Fruit fly (Drosophila melanogaster): ENCODE results near the gene Taf11.

The Taf11 gene

dm6 chr2L:9782176-9782581 is 19.1 kb upstream of the Taf11 start, which contains the start of gene IP3K1:
Gene IP3K1, plus strand, starts transcription at chr2L:9782384.
- TF ChIP-seq Clk (GFP tag; optimal IDR thresholded peaks at IDR 0.05) (peak; percentile 8), bab1 (GFP tag; optimal IDR thresholded peaks at IDR 0.05) (peak; percentile 83), cic (GFP tag; optimal IDR thresholded peaks at IDR 0.05) (peak; percentile 95), Mnt (GFP tag; optimal IDR thresholded peaks at IDR 0.05) (peak; percentile 90), Crg-1 (GFP tag; optimal IDR thresholded peaks at IDR 0.05) (peak; percentile 4), pad (GFP tag; optimal IDR thresholded peaks at IDR 0.05) (peak; percentile 80), toe (GFP tag; optimal IDR thresholded peaks at IDR 0.05) (peak; percentile 38), CG7045 (GFP tag; optimal IDR thresholded peaks at IDR 0.05) (no peak), CG7101 (tag; optimal IDR thresholded peaks at IDR 0.05) (peak; percentile 57), Hr96 (GFP tag; optimal IDR thresholded peaks at IDR 0.05) (peak; percentile 70), CG1620 (GFP tag; optimal IDR thresholded peaks at IDR 0.05) (peak; percentile 41), CG11617 (GFP tag; optimal IDR thresholded peaks at IDR 0.05) (peak; percentile 51), kay (GFP tag; ENCODE audit: borderline replicate concordance) (no peak), cnc (optimal IDR thresholded peaks at IDR 0.05) (no peak), ovo (GFP tag; optimal IDR thresholded peaks at IDR 0.05) (peak; percentile 79), CG12768 (GFP tag; optimal IDR thresholded peaks at IDR 0.05) (peak; percentile 84), tj (GFP tag; optimal IDR thresholded peaks at IDR 0.05) (peak; percentile 75), CG5204 (GFP tag; optimal IDR thresholded peaks at IDR 0.05) (no peak), CG33017 (tag; optimal IDR thresholded peaks at IDR 0.05) (peak; percentile 43), CG14711 (tag; optimal IDR thresholded peaks at IDR 0.05) (no peak)

DNA sequence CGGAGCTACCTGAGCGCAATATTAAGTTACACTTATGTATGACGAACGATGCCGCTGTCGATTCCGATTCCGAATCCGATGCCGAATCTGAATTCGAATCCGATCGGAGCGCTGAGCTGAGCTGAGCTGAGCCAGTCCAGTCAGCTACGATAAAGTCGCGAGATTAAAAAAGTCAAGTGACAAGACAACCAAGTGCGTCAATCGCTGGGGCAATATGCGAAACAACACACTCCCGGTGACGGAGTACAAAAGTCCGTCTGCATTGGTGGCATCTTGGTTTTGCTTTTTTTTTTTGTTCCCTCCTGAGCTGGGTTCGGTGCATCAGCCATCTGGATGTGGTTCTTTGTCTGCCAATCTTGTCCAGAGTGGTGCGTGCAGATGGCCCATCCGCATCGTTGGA is 16.7 kb upstream of the Taf11 start:
- peak; percentile 3 for TF ChIP-seq tj (GFP tag; optimal IDR thresholded peaks at IDR 0.05)
- no peak for TF ChIP-seq Mnt (GFP tag; optimal IDR thresholded peaks at IDR 0.05)

- TF ChIP-seq CG7045 (GFP tag; optimal IDR thresholded peaks at IDR 0.05) = peak; percentile 51
- TF ChIP-seq CG33017 (tag; optimal IDR thresholded peaks at IDR 0.05) = peak; percentile 69
- no peak for TF ChIP-seq Mnt (GFP tag; optimal IDR thresholded peaks at IDR 0.05)
- no peak for TF ChIP-seq toe (GFP tag; optimal IDR thresholded peaks at IDR 0.05)
- no peak for TF ChIP-seq CG14711 (tag; optimal IDR thresholded peaks at IDR 0.05)
- TF ChIP-seq CG1620 (GFP tag; optimal IDR thresholded peaks at IDR 0.05) = no peak
- TF ChIP-seq cnc (optimal IDR thresholded peaks at IDR 0.05) = no peak
- no peak for TF ChIP-seq tj (GFP tag; optimal IDR thresholded peaks at IDR 0.05)
- TF ChIP-seq cic (GFP tag; optimal IDR thresholded peaks at IDR 0.05) = peak; percentile 41
- TF ChIP-seq kay (GFP tag; ENCODE audit: borderline replicate concordance) = peak; percentile 63
- TF ChIP-seq CG5204 (GFP tag; optimal IDR thresholded peaks at IDR 0.05) = peak; percentile 42
- peak; percentile 59 for TF ChIP-seq CG7101 (tag; optimal IDR thresholded peaks at IDR 0.05)
- TF ChIP-seq Crg-1 (GFP tag; optimal IDR thresholded peaks at IDR 0.05) = no peak
- peak; percentile 17 for TF ChIP-seq CG12768 (GFP tag; optimal IDR thresholded peaks at IDR 0.05)
- no peak for TF ChIP-seq Hr96 (GFP tag; optimal IDR thresholded peaks at IDR 0.05)
- no peak for TF ChIP-seq Clk (GFP tag; optimal IDR thresholded peaks at IDR 0.05)
- TF ChIP-seq CG11617 (GFP tag; optimal IDR thresholded peaks at IDR 0.05) = peak; percentile 29
- TF ChIP-seq ovo (GFP tag; optimal IDR thresholded peaks at IDR 0.05) = no peak
- TF ChIP-seq pad (GFP tag; optimal IDR thresholded peaks at IDR 0.05) = no peak
- no peak for TF ChIP-seq bab1 (GFP tag; optimal IDR thresholded peaks at IDR 0.05)
These were observed 16.1 kb upstream of the Taf11 start for dm6 chr2L:9779147-9779546.

- TF ChIP-seq CG33017 (tag; optimal IDR thresholded peaks at IDR 0.05) (no peak), toe (GFP tag; optimal IDR thresholded peaks at IDR 0.05) (no peak), cic (GFP tag; optimal IDR thresholded peaks at IDR 0.05) (no peak), tj (GFP tag; optimal IDR thresholded peaks at IDR 0.05) (no peak), bab1 (GFP tag; optimal IDR thresholded peaks at IDR 0.05) (no peak), CG7101 (tag; optimal IDR thresholded peaks at IDR 0.05) (no peak), CG5204 (GFP tag; optimal IDR thresholded peaks at IDR 0.05) (no peak), ovo (GFP tag; optimal IDR thresholded peaks at IDR 0.05) (no peak), CG12768 (GFP tag; optimal IDR thresholded peaks at IDR 0.05) (no peak), Mnt (GFP tag; optimal IDR thresholded peaks at IDR 0.05) (no peak), CG7045 (GFP tag; optimal IDR thresholded peaks at IDR 0.05) (no peak), CG1620 (GFP tag; optimal IDR thresholded peaks at IDR 0.05) (no peak), kay (GFP tag; ENCODE audit: borderline replicate concordance) (no peak), Clk (GFP tag; optimal IDR thresholded peaks at IDR 0.05) (no peak), cnc (optimal IDR thresholded peaks at IDR 0.05) (no peak), CG14711 (tag; optimal IDR thresholded peaks at IDR 0.05) (no peak)
These were observed 15.4 kb upstream of the Taf11 start for dm6 chr2L:9778416-9778815.

dm6 chr2L:9777927-9778326 is 14.9 kb upstream of the Taf11 start:
- TF ChIP-seq CG11617 (GFP tag; optimal IDR thresholded peaks at IDR 0.05) (no peak), tj (GFP tag; optimal IDR thresholded peaks at IDR 0.05) (no peak), CG12768 (GFP tag; optimal IDR thresholded peaks at IDR 0.05) (no peak), toe (GFP tag; optimal IDR thresholded peaks at IDR 0.05) (no peak), CG7045 (GFP tag; optimal IDR thresholded peaks at IDR 0.05) (no peak), kay (GFP tag; ENCODE audit: borderline replicate concordance) (no peak), Clk (GFP tag; optimal IDR thresholded peaks at IDR 0.05) (no peak), pad (GFP tag; optimal IDR thresholded peaks at IDR 0.05) (no peak), CG1620 (GFP tag; optimal IDR thresholded peaks at IDR 0.05) (no peak), bab1 (GFP tag; optimal IDR thresholded peaks at IDR 0.05) (no peak), ovo (GFP tag; optimal IDR thresholded peaks at IDR 0.05) (no peak), CG33017 (tag; optimal IDR thresholded peaks at IDR 0.05) (no peak), cic (GFP tag; optimal IDR thresholded peaks at IDR 0.05) (no peak), Crg-1 (GFP tag; optimal IDR thresholded peaks at IDR 0.05) (no peak), Hr96 (GFP tag; optimal IDR thresholded peaks at IDR 0.05) (no peak), CG7101 (tag; optimal IDR thresholded peaks at IDR 0.05) (no peak), cnc (optimal IDR thresholded peaks at IDR 0.05) (no peak)

- TF ChIP-seq CG11617 (GFP tag; optimal IDR thresholded peaks at IDR 0.05) (peak; percentile 16), tj (GFP tag; optimal IDR thresholded peaks at IDR 0.05) (no peak), CG33017 (tag; optimal IDR thresholded peaks at IDR 0.05) (no peak), Crg-1 (GFP tag; optimal IDR thresholded peaks at IDR 0.05) (peak; percentile 10), pad (GFP tag; optimal IDR thresholded peaks at IDR 0.05) (no peak), CG12768 (GFP tag; optimal IDR thresholded peaks at IDR 0.05) (no peak), kay (GFP tag; ENCODE audit: borderline replicate concordance) (peak; percentile 35), cic (GFP tag; optimal IDR thresholded peaks at IDR 0.05) (no peak), CG7101 (tag; optimal IDR thresholded peaks at IDR 0.05) (peak; percentile 25), toe (GFP tag; optimal IDR thresholded peaks at IDR 0.05) (no peak), bab1 (GFP tag; optimal IDR thresholded peaks at IDR 0.05) (no peak), CG1620 (GFP tag; optimal IDR thresholded peaks at IDR 0.05) (no peak), CG5204 (GFP tag; optimal IDR thresholded peaks at IDR 0.05) (no peak), ovo (GFP tag; optimal IDR thresholded peaks at IDR 0.05) (peak; percentile 2), Clk (GFP tag; optimal IDR thresholded peaks at IDR 0.05) (no peak), Hr96 (GFP tag; optimal IDR thresholded peaks at IDR 0.05) (no peak), CG14711 (tag; optimal IDR thresholded peaks at IDR 0.05) (peak; percentile 16), cnc (optimal IDR thresholded peaks at IDR 0.05) (no peak), CG7045 (GFP tag; optimal IDR thresholded peaks at IDR 0.05) (no peak), Mnt (GFP tag; optimal IDR thresholded peaks at IDR 0.05) (peak; percentile 10)
These were observed 12.0 kb upstream of the Taf11 start, which contains the start of the genes ppk11 and ppk16 for dm6 chr2L:9774980-9775628. Gene ppk11, minus strand, starts transcription at chr2L:9775030. Gene ppk16, minus strand, starts transcription at chr2L:9775030.
